Worm (Caenorhabditis elegans): Measurements from ENCODE around the gene Y49F6C.6.

Y49F6C.6 gene

ce11 chrII:3349820-3350291 is 17.1 kb downstream of the Y49F6C.6 start, which contains the start of gene F14D2.8:
TSS of gene F14D2.8 (minus strand) at chrII:3349870.
- TF ChIP-seq R02D3.7 (tag; optimal IDR thresholded peaks at IDR 0.05), result no peak
- TF ChIP-seq unc-55 (GFP tag; optimal IDR thresholded peaks at IDR 0.05), result no peak
- no peak for TF ChIP-seq peb-1 (tag; optimal IDR thresholded peaks at IDR 0.05)
- no peak for TF ChIP-seq lin-39 (tag; optimal IDR thresholded peaks at IDR 0.05)
- TF ChIP-seq unc-39 (tag; optimal IDR thresholded peaks at IDR 0.05), result no peak
- no peak for TF ChIP-seq Y55F3AM.14 (GFP tag; optimal IDR thresholded peaks at IDR 0.05)
- TF ChIP-seq sem-4 (tag; optimal IDR thresholded peaks at IDR 0.05), result no peak
- TF ChIP-seq egl-27 (tag; optimal IDR thresholded peaks at IDR 0.05), result no peak
- no peak for TF ChIP-seq mdl-1 (tag; optimal IDR thresholded peaks at IDR 0.05)
- TF ChIP-seq lsy-2 (tag; optimal IDR thresholded peaks at IDR 0.05), result no peak

- TF ChIP-seq ZK546.5 (tag; optimal IDR thresholded peaks at IDR 0.05) (no peak), nhr-25 (tag; optimal IDR thresholded peaks at IDR 0.05) (no peak), sem-4 (tag; optimal IDR thresholded peaks at IDR 0.05) (no peak)
Measured at ce11 chrII:3347940-3348610, 18.9 kb downstream of the Y49F6C.6 start, which contains the start of the genes F14D2.14 and bath-29. TSS of gene F14D2.14 (minus strand) at chrII:3347990. TSS of gene bath-29 (plus strand) at chrII:3348560.

ce11 chrII:3346328-3346780 is 20.6 kb downstream of the Y49F6C.6 start, which contains the start of gene bath-30:
TSS of gene bath-30 (minus strand) at chrII:3346378.
- TF ChIP-seq Y55F3AM.14 (GFP tag; optimal IDR thresholded peaks at IDR 0.05), result no peak
- TF ChIP-seq lin-39 (tag; optimal IDR thresholded peaks at IDR 0.05), result no peak
- no peak for TF ChIP-seq snpc-4 (tag; optimal IDR thresholded peaks at IDR 0.05)
- no peak for TF ChIP-seq nhr-237 (tag; optimal IDR thresholded peaks at IDR 0.05)
- no peak for TF ChIP-seq R02D3.7 (tag; optimal IDR thresholded peaks at IDR 0.05)
- TF ChIP-seq ama-1 (optimal IDR thresholded peaks at IDR 0.05), result no peak
- TF ChIP-seq elt-3 (tag; optimal IDR thresholded peaks at IDR 0.05), result no peak
- TF ChIP-seq lin-13 (GFP tag; optimal IDR thresholded peaks at IDR 0.05), result no peak
- TF ChIP-seq lsy-2 (tag; optimal IDR thresholded peaks at IDR 0.05), result no peak
- TF ChIP-seq alr-1 (tag; optimal IDR thresholded peaks at IDR 0.05), result no peak
- TF ChIP-seq sma-3 (GFP tag; optimal IDR thresholded peaks at IDR 0.05), result no peak
- no peak for TF ChIP-seq fos-1 (tag; optimal IDR thresholded peaks at IDR 0.05)
- no peak for TF ChIP-seq sem-4 (tag; optimal IDR thresholded peaks at IDR 0.05)

ce11 chrII:3344917-3345316 is 22.1 kb downstream of the Y49F6C.6 start, which contains the start of gene bath-28:
TSS of gene bath-28 (minus strand) at chrII:3344967.
- no peak for TF ChIP-seq lsy-2 (tag; optimal IDR thresholded peaks at IDR 0.05)
- TF ChIP-seq egl-27 (tag; optimal IDR thresholded peaks at IDR 0.05), result no peak

ce11 chrII:3343714-3344113 is 23.3 kb downstream of the Y49F6C.6 start, which contains the start of gene F14D2.15:
TSS of gene F14D2.15 (minus strand) at chrII:3343814.
- TF ChIP-seq nhr-10 (tag; optimal IDR thresholded peaks at IDR 0.05) (no peak), skn-1 (tag; optimal IDR thresholded peaks at IDR 0.05) (no peak), nhr-11 (tag; optimal IDR thresholded peaks at IDR 0.05) (no peak), nhr-129 (tag; optimal IDR thresholded peaks at IDR 0.05) (no peak), nhr-77 (tag; optimal IDR thresholded peaks at IDR 0.05) (no peak), nhr-12 (tag; optimal IDR thresholded peaks at IDR 0.05) (no peak), elt-1 (tag; optimal IDR thresholded peaks at IDR 0.05) (no peak), nhr-23 (tag; optimal IDR thresholded peaks at IDR 0.05) (no peak), mdl-1 (tag; optimal IDR thresholded peaks at IDR 0.05) (no peak), peb-1 (tag; optimal IDR thresholded peaks at IDR 0.05) (no peak), sem-4 (tag; optimal IDR thresholded peaks at IDR 0.05) (no peak)

- TF ChIP-seq nhr-129 (tag; optimal IDR thresholded peaks at IDR 0.05) (no peak), unc-39 (tag; optimal IDR thresholded peaks at IDR 0.05) (no peak), nhr-6 (tag; optimal IDR thresholded peaks at IDR 0.05) (no peak), lsy-2 (tag; optimal IDR thresholded peaks at IDR 0.05) (no peak), crh-2 (tag; optimal IDR thresholded peaks at IDR 0.05) (no peak), fos-1 (tag; optimal IDR thresholded peaks at IDR 0.05) (no peak), ceh-16 (tag; optimal IDR thresholded peaks at IDR 0.05) (no peak), nhr-11 (tag; optimal IDR thresholded peaks at IDR 0.05) (no peak), alr-1 (tag; optimal IDR thresholded peaks at IDR 0.05) (no peak), nhr-10 (tag; optimal IDR thresholded peaks at IDR 0.05) (no peak), ztf-4 (tag; optimal IDR thresholded peaks at IDR 0.05) (no peak), sma-9 (GFP tag; optimal IDR thresholded peaks at IDR 0.05) (no peak), sma-9 (tag; optimal IDR thresholded peaks at IDR 0.05) (no peak), nhr-237 (tag; optimal IDR thresholded peaks at IDR 0.05) (no peak), unc-55 (GFP tag; optimal IDR thresholded peaks at IDR 0.05) (no peak), nhr-23 (tag; optimal IDR thresholded peaks at IDR 0.05) (no peak), sem-4 (tag; optimal IDR thresholded peaks at IDR 0.05) (no peak)
Measured at ce11 chrII:3341989-3342388, 25.0 kb downstream of the Y49F6C.6 start, which contains the start of gene F14D2.11. TSS of gene F14D2.11 (minus strand) at chrII:3342089.

All from whole organism, L2 larva.